Fruit fly (Drosophila melanogaster) whole organism, embryonic: ENCODE results near the gene Parg.

Experiments used
- Blimp-1 ChIP-seq: fragments of 200-800 bp; sonication (Bioruptor generic); optimal IDR thresholded peaks from 3 replicates; lab custom pipeline; 2018; ENCODE audit warnings: missing biosample characterization, missing genetic modification characterization, mild to moderate bottlenecking, moderate library complexity, missing genetic modification reagents
- CG11247 ChIP-seq: fragments of 200-800 bp; sonication (Bioruptor generic); IDR thresholded peaks from 2 replicates; pipeline ENCODE4 v1.3.6; 2022; ENCODE audit warnings: missing biosample characterization, missing genetic modification characterization
- CG12219 ChIP-seq: fragments of 200-800 bp; sonication (Bioruptor generic); optimal IDR thresholded peaks from 3 replicates; lab custom pipeline; 2018; ENCODE audit warnings: missing biosample characterization, mild to moderate bottlenecking, missing genetic modification characterization
- CG12744 ChIP-seq: fragments of 200-800 bp; sonication (Bioruptor generic); optimal IDR thresholded peaks from 2 replicates; lab custom pipeline; 2016; ENCODE audit warnings: missing biosample characterization, missing genetic modification characterization
- CG13287 ChIP-seq: fragments of 200-800 bp; sonication (Bioruptor generic); IDR thresholded peaks from 2 replicates; pipeline ENCODE4 v1.3.6; 2022; ENCODE audit warnings: missing biosample characterization, missing genetic modification characterization; ENCODE audit not compliant: partially characterized antibody
- CG14965 ChIP-seq: fragments of 200-800 bp; sonication (Bioruptor generic); optimal IDR thresholded peaks from 2 replicates; lab custom pipeline; 2016; ENCODE audit warnings: missing biosample characterization, missing genetic modification characterization, borderline replicate concordance
- CG15514 ChIP-seq: fragments of 200-800 bp; sonication (Bioruptor generic); optimal IDR thresholded peaks from 3 replicates; lab custom pipeline; 2017; ENCODE audit warnings: missing biosample characterization, missing genetic modification characterization, mild to moderate bottlenecking, moderate library complexity, missing genetic modification reagents
- CG17359 ChIP-seq: fragments of 200-800 bp; sonication (Bioruptor generic); optimal IDR thresholded peaks from 3 replicates; lab custom pipeline; 2018; ENCODE audit warnings: missing biosample characterization, mild to moderate bottlenecking, missing genetic modification characterization, moderate library complexity
- CG17361 ChIP-seq: fragments of 200-800 bp; sonication (Bioruptor generic); IDR thresholded peaks from 3 replicates; pipeline ENCODE4 v1.3.6; 2022; ENCODE audit warnings: missing biosample characterization, missing genetic modification characterization
- CG18262 ChIP-seq: fragments of 200-800 bp; optimal IDR thresholded peaks from 3 replicates; lab custom pipeline; 2019; ENCODE audit warnings: missing biosample characterization, mild to moderate bottlenecking, missing genetic modification characterization, moderate library complexity
- CG2120 ChIP-seq: fragments of 200-800 bp; sonication (Bioruptor generic); optimal IDR thresholded peaks from 3 replicates; lab custom pipeline; 2016; ENCODE audit warnings: missing biosample characterization, missing genetic modification characterization
- CG2202 ChIP-seq: fragments of 200-800 bp; sonication (Bioruptor generic); optimal IDR thresholded peaks from 2 replicates; lab custom pipeline; 2018; ENCODE audit warnings: missing biosample characterization, mild to moderate bottlenecking, missing genetic modification characterization
- CG33557 ChIP-seq: fragments of 200-800 bp; sonication (Bioruptor generic); optimal IDR thresholded peaks from 2 replicates; lab custom pipeline; 2019; ENCODE audit warnings: missing biosample characterization, mild to moderate bottlenecking, missing genetic modification characterization, moderate library complexity
- CG3838 ChIP-seq: fragments of 200-800 bp; sonication (Bioruptor generic); optimal IDR thresholded peaks from 3 replicates; lab custom pipeline; 2016; ENCODE audit warnings: missing biosample characterization, missing genetic modification characterization
- CG4617 ChIP-seq: fragments of 200-800 bp; sonication (Bioruptor generic); optimal IDR thresholded peaks from 3 replicates; lab custom pipeline; 2016; ENCODE audit warnings: missing biosample characterization, missing genetic modification characterization, borderline replicate concordance
- CG4730 ChIP-seq: fragments of 200-800 bp; sonication (Bioruptor generic); IDR thresholded peaks from 2 replicates; pipeline ENCODE4 v1.3.6; 2022; ENCODE audit warnings: missing biosample characterization, missing genetic modification characterization
- CG6254 ChIP-seq: fragments of 200-800 bp; sonication (Bioruptor generic); optimal IDR thresholded peaks from 3 replicates; lab custom pipeline; 2017; ENCODE audit warnings: mild to moderate bottlenecking, missing biosample characterization, missing genetic modification reagents, missing genetic modification characterization
- CG7357 ChIP-seq: fragments of 200-800 bp; sonication (Bioruptor generic); IDR thresholded peaks from 3 replicates; pipeline ENCODE4 v1.3.6; 2022; ENCODE audit warnings: missing biosample characterization, missing genetic modification characterization
- CG8478 ChIP-seq: fragments of >200 bp; optimal IDR thresholded peaks from 2 replicates; lab custom pipeline; 2018
- CG8924 ChIP-seq: fragments of 200-800 bp; optimal IDR thresholded peaks from 3 replicates; lab custom pipeline; 2019; ENCODE audit warnings: missing biosample characterization, mild to moderate bottlenecking, missing genetic modification characterization, moderate library complexity
- CG9727 ChIP-seq: fragments of 200-800 bp; sonication (Bioruptor generic); optimal IDR thresholded peaks from 3 replicates; lab custom pipeline; 2017; ENCODE audit warnings: missing biosample characterization, mild to moderate bottlenecking, missing genetic modification characterization
- CG9797 ChIP-seq: fragments of 200-800 bp; sonication (Bioruptor generic); optimal IDR thresholded peaks from 3 replicates; lab custom pipeline; 2018; ENCODE audit warnings: missing biosample characterization, mild to moderate bottlenecking, missing genetic modification characterization
- CG9876 ChIP-seq: fragments of 200-800 bp; sonication (Bioruptor generic); optimal IDR thresholded peaks from 2 replicates; lab custom pipeline; 2016; ENCODE audit warnings: missing biosample characterization, missing genetic modification characterization
- Camta ChIP-seq: fragments of 200-800 bp; sonication (Bioruptor generic); optimal IDR thresholded peaks from 2 replicates; lab custom pipeline; 2016; ENCODE audit warnings: missing biosample characterization, missing genetic modification characterization
- D19A ChIP-seq: fragments of 200-800 bp; optimal IDR thresholded peaks from 3 replicates; lab custom pipeline; 2019; ENCODE audit warnings: missing biosample characterization, mild to moderate bottlenecking, missing genetic modification characterization, moderate library complexity
- Dek ChIP-seq: fragments of 200-800 bp; sonication (Bioruptor generic); optimal IDR thresholded peaks from 3 replicates; lab custom pipeline; 2019; ENCODE audit warnings: missing biosample characterization, mild to moderate bottlenecking, missing genetic modification characterization, moderate library complexity
- Dip2 ChIP-seq: fragments of 200-800 bp; sonication (Bioruptor generic); IDR thresholded peaks from 2 replicates; pipeline ENCODE4 v1.3.6; 2022; ENCODE audit warnings: missing biosample characterization, missing genetic modification characterization
- Dref ChIP-seq: fragments of 200-800 bp; sonication (Bioruptor generic); IDR thresholded peaks from 2 replicates; pipeline ENCODE4 v1.3.6; 2022; ENCODE audit warnings: missing biosample characterization, missing genetic modification characterization
- Drgx ChIP-seq: fragments of 200-800 bp; sonication (Bioruptor generic); IDR thresholded peaks from 2 replicates; pipeline ENCODE4 v1.3.6; 2022; ENCODE audit warnings: missing biosample characterization, missing genetic modification characterization
- Elba2 ChIP-seq: fragments of 200-800 bp; sonication (Bioruptor generic); optimal IDR thresholded peaks from 3 replicates; lab custom pipeline; 2016; ENCODE audit warnings: missing biosample characterization, missing genetic modification characterization
- Ets65A ChIP-seq: fragments of 200-800 bp; sonication (Bioruptor generic); peaks from one replicate; lab custom pipeline; 2016; ENCODE audit warnings: missing biosample characterization, missing genetic modification characterization
- H2.0 ChIP-seq: fragments of 200-800 bp; sonication (Bioruptor generic); IDR thresholded peaks from 2 replicates; pipeline ENCODE4 v1.3.6; 2022; ENCODE audit warnings: missing biosample characterization, missing genetic modification characterization
- Hsf ChIP-seq: fragments of 200-800 bp; sonication (Bioruptor generic); optimal IDR thresholded peaks from 3 replicates; lab custom pipeline; 2016; ENCODE audit warnings: missing biosample characterization, missing genetic modification characterization
- Kr ChIP-seq: fragments of 200-800 bp; sonication (Bioruptor generic); optimal IDR thresholded peaks from 2 replicates; lab custom pipeline; 2017; ENCODE audit warnings: missing biosample characterization, mild to moderate bottlenecking, missing genetic modification characterization
- MESR4 ChIP-seq: fragments of 200-800 bp; sonication (Bioruptor generic); optimal IDR thresholded peaks from 2 replicates; lab custom pipeline; 2018; ENCODE audit warnings: missing biosample characterization, mild to moderate bottlenecking, missing genetic modification characterization, moderate library complexity
- MTF-1 ChIP-seq: fragments of 200-800 bp; sonication (Bioruptor generic); optimal IDR thresholded peaks from 2 replicates; lab custom pipeline; 2018; ENCODE audit warnings: missing biosample characterization, mild to moderate bottlenecking, missing genetic modification characterization, borderline replicate concordance
- Mes4 ChIP-seq: fragments of 200-800 bp; sonication (Bioruptor generic); optimal IDR thresholded peaks from 2 replicates; lab custom pipeline; 2016; ENCODE audit warnings: missing biosample characterization, missing genetic modification characterization
- Trl ChIP-seq, 3 experiments: fragments of >200 bp in 2 of 3; fragments of 200-800 bp in 1 of 3; sonication (Bioruptor generic) in 1 of 3; optimal IDR thresholded peaks; 2 replicates in 1 of 3; 3 replicates in 2 of 3; lab custom pipeline; 2016 to 2017; ENCODE audit warnings: missing biosample characterization in 1 of 3, missing genetic modification characterization in 1 of 3
- br ChIP-seq: fragments of >200 bp; optimal IDR thresholded peaks from 2 replicates; lab custom pipeline; 2017
- ci ChIP-seq: fragments of 200-800 bp; sonication (Bioruptor generic); IDR thresholded peaks from 3 replicates; pipeline ENCODE4 v1.3.6; 2022; ENCODE audit warnings: missing biosample characterization, missing genetic modification characterization
- dm ChIP-seq: fragments of 200-800 bp; sonication (Bioruptor generic); optimal IDR thresholded peaks from 3 replicates; lab custom pipeline; 2016; ENCODE audit warnings: missing biosample characterization, missing genetic modification characterization
- dpn ChIP-seq, 2 experiments: fragments of 200-800 bp; sonication (Bioruptor generic); optimal IDR thresholded peaks; 3 replicates each; lab custom pipeline; 2016; ENCODE audit warnings: missing biosample characterization in 2 of 2, missing genetic modification characterization in 2 of 2
- gsb ChIP-seq: fragments of 200-800 bp; sonication (Bioruptor generic); IDR thresholded peaks from 2 replicates; pipeline ENCODE4 v1.3.6; 2022; ENCODE audit warnings: missing biosample characterization, missing genetic modification characterization
- gsb-n ChIP-seq: fragments of 200-800 bp; sonication (Bioruptor generic); optimal IDR thresholded peaks from 3 replicates; lab custom pipeline; 2018; ENCODE audit warnings: missing biosample characterization, mild to moderate bottlenecking, missing genetic modification characterization
- jing ChIP-seq: fragments of 200-800 bp; sonication (Bioruptor generic); optimal IDR thresholded peaks from 2 replicates; lab custom pipeline; 2018; ENCODE audit warnings: missing biosample characterization, mild to moderate bottlenecking, missing genetic modification characterization
- otp ChIP-seq: fragments of 200-800 bp; sonication (Bioruptor generic); IDR thresholded peaks from 3 replicates; pipeline ENCODE4, ENCODE4 v1.3.6; 2022; ENCODE audit warnings: missing biosample characterization, missing genetic modification characterization
- pita ChIP-seq: fragments of 200-800 bp; sonication (Bioruptor generic); optimal IDR thresholded peaks from 2 replicates; lab custom pipeline; 2017; ENCODE audit warnings: missing biosample characterization, mild to moderate bottlenecking, missing genetic modification characterization
- pum ChIP-seq: fragments of 200-800 bp; sonication (Bioruptor generic); optimal IDR thresholded peaks from 2 replicates; lab custom pipeline; 2016; ENCODE audit warnings: missing biosample characterization, missing genetic modification characterization
- ro ChIP-seq: fragments of 200-800 bp; sonication (Bioruptor generic); IDR thresholded peaks from 2 replicates; pipeline ENCODE4 v1.3.6; 2022; ENCODE audit warnings: missing biosample characterization, missing genetic modification characterization
- unc-4 ChIP-seq: fragments of 200-800 bp; sonication (Bioruptor generic); IDR thresholded peaks from 2 replicates; pipeline ENCODE4 v1.3.6; 2022; ENCODE audit warnings: missing biosample characterization, missing genetic modification characterization; ENCODE audit not compliant: partially characterized antibody
- usp ChIP-seq: fragments of >200 bp; optimal IDR thresholded peaks from 2 replicates; lab custom pipeline; 2017; ENCODE audit warnings: missing biosample characterization, missing genetic modification characterization

Gene Parg

DNA sequence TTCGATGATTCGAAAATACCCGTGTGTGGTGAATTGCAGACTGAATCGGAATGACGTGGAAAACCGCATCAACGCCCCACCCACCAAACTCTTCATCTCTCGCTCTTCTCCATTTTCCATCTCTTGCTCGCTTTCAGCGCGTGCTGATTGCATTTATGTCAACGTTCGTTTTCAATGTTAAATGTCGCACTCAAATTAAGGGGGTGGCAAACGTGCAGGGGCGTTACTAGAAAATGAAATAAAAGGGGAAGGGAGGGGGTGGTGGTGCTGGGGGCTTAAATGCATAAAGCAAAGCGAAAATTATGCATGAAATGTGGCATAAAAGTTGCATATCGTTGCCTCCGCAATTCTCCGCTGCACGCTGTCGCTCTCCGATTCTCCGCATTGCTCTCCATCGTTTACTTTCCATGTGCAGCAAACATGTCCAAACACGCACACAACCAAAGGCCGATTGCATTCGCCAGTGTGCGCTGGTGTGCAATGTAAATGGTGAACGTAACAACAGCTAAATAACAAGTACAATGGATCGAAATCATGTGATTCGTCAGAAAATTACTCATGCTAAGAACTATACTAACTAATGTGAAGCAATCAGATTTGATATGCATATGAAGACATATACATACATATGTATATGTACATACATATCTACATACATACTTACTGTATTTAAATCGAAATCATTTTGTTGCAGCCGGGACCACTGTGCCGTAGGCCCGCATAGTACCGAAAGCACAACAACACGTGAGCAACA, 10.6 kb upstream of the Parg start (continued):
- TF ChIP-seq CG33557 (GFP tag; lab: Kevin White, UChicago) (no peak), Drgx (GFP tag; lab: Robert Waterston, UW) (peak; percentile 93), MTF-1 (GFP tag; lab: Kevin White, UChicago) (no peak), jing (GFP tag; lab: Kevin White, UChicago) (no peak), CG8478 (lab: Kevin White, UChicago) (no peak), CG7357 (GFP tag; lab: Robert Waterston, UW) (no peak), Dref (GFP tag; lab: Robert Waterston, UW) (no peak), CG17359 (peak; percentile 26), CG12744 (no peak), CG9727 (GFP tag; lab: Kevin White, UChicago) (no peak), ro (GFP tag; lab: Robert Waterston, UW) (no peak), Trl (optimal IDR thresholded peaks at IDR 0.05; lab: Kevin White, UChicago) (no peak), Trl (GFP tag; optimal IDR thresholded peaks at IDR 0.05; lab: Kevin White, UChicago) (no peak), CG4730 (GFP tag; lab: Robert Waterston, UW) (no peak), Dip2 (no peak), CG9876 (no peak), gsb-n (tag; lab: Kevin White, UChicago) (peak; percentile 7), Kr (no peak), CG2202 (tag; lab: Kevin White, UChicago) (no peak), CG17361 (peak; percentile 27; the same call in 1 of the 3 replicates), CG3838 (GFP tag; lab: Kevin White, UChicago) (no peak), CG2120 (GFP tag; lab: Kevin White, UChicago) (no peak), D19A (tag; lab: Kevin White, UChicago) (peak; percentile 9), dm (GFP tag; lab: Kevin White, UChicago) (no peak), CG9797 (GFP tag; lab: Kevin White, UChicago) (no peak), CG12219 (no peak), CG14965 (GFP tag; lab: Kevin White, UChicago) (no peak), Mes4 (GFP tag; lab: Kevin White, UChicago) (no peak), pita (no peak), Dek (tag; lab: Kevin White, UChicago) (no peak), CG4617 (GFP tag; lab: Kevin White, UChicago) (no peak), H2.0 (no peak), CG11247 (no peak), CG6254 (GFP tag; lab: Kevin White, UChicago) (peak; percentile 17), CG13287 (no peak), pum (GFP tag; lab: Kevin White, UChicago) (peak; percentile 7), Camta (GFP tag; lab: Kevin White, UChicago) (no peak), CG15514 (GFP tag; lab: Kevin White, UChicago) (no peak), otp (GFP tag; lab: Robert Waterston, UW) (no peak), Blimp-1 (peak; percentile 29), MESR4 (GFP tag; lab: Kevin White, UChicago) (no peak), CG18262 (tag; lab: Kevin White, UChicago) (peak; percentile 41), gsb (GFP tag; lab: Robert Waterston, UW) (no peak), CG8924 (tag; lab: Kevin White, UChicago) (no peak), Elba2 (no peak), br (lab: Kevin White, UChicago) (no peak), unc-4 (GFP tag; lab: Robert Waterston, UW) (no peak), Hsf (GFP tag; lab: Kevin White, UChicago) (no peak), Ets65A (GFP tag; lab: Kevin White, UChicago) (no peak), usp (GFP tag; lab: Kevin White, UChicago) (no peak), ci (GFP tag; lab: Robert Waterston, UW) (no peak), dpn (GFP tag; optimal IDR thresholded peaks at IDR 0.05; lab: Kevin White, UChicago) (peak in 1 of 2 experiments; percentile 28)
